Worm (Caenorhabditis elegans) whole organism, L4/young adult: ENCODE results near the gene Y38H6A.5.

Experiments
- W03F9.2 ChIP-seq: fragments of 150-350 bp; optimal IDR thresholded peaks from 2 replicates; lab custom pipeline; 2014; ENCODE audit warnings: missing biosample characterization, missing genetic modification characterization
- dao-5 ChIP-seq: sonication (generic microtip); optimal IDR thresholded peaks from 2 replicates; lab custom pipeline; 2016; ENCODE audit warnings: missing genotype, missing genetic modification characterization, moderate library complexity, missing compliant biosample characterization
- him-1 ChIP-seq: sonication (generic microtip); optimal IDR thresholded peaks from 2 replicates; lab custom pipeline; 2016; ENCODE audit warnings: missing genotype, missing genetic modification reagents, missing genetic modification characterization, missing compliant biosample characterization

DNA sequence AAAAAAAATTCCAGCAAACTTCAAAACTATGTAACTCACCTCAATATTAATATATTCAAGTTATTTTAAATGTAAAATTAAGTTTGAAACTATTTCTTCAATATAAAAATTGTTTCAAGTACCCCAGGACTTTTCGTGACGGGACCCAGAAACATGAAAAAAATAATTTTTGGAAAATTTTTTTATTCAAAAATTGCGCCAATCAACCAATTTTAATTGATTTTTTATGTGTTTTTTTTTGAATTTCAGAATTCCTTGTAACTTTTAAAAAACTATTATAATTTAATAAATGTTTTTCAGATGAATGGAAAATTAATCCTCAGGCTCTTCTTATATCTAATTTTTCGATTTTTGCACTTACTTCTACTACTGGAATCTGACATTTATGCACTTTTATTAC, 37.5 kb downstream of the Y38H6A.5 start, which contains the start of gene ZC15.5:
- TF ChIP-seq him-1 (tag; lab: Kevin White, UChicago) (no peak), dao-5 (no peak), W03F9.2 (tag; lab: Kevin White, UChicago) (no peak)
